Worm (Caenorhabditis elegans): ENCODE measurements around the gene C04F6.9.

DNA sequence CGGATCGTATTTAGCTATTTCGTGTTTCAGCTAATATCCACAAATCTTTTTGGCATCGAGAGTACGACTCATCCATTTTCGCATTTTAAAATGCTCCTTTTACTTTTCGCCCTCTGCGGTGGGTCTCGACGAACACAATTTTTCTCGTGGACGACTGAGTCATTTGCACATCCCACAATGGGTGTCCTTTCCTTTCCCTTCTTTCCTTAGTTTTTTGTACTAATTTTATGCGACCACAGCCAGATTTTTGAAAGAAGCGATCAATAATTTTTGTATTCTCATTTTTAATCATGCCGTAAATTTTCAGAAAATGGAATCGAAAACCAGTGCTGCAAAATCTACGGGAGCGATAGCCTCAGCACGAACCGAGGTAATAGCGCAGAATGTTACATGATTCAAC, at the start of gene C04F6.9:
- TF ChIP-seq lin-54 (GFP tag; optimal IDR thresholded peaks at IDR 0.05): no peak
- TF ChIP-seq F22D6.2 (tag; optimal IDR thresholded peaks at IDR 0.05): no peak
- TF ChIP-seq unc-62 (GFP tag; optimal IDR thresholded peaks at IDR 0.05): no peak
- TF ChIP-seq snpc-1.3 (tag; optimal IDR thresholded peaks at IDR 0.05; ENCODE audit: insufficient read depth): no peak
- TF ChIP-seq snpc-1.1 (tag; optimal IDR thresholded peaks at IDR 0.05; ENCODE audit: insufficient read depth): no peak
- TF ChIP-seq T07F8.4 (tag; optimal IDR thresholded peaks at IDR 0.05): no peak
- TF ChIP-seq nfya-1 (tag; optimal IDR thresholded peaks at IDR 0.05; ENCODE audit: borderline replicate concordance, insufficient read depth): no peak
- no peak for TF ChIP-seq xnd-1 (tag; optimal IDR thresholded peaks at IDR 0.05)
- no peak for TF ChIP-seq madf-10 (tag; optimal IDR thresholded peaks at IDR 0.05)
- no peak for TF ChIP-seq F10E7.11 (tag; optimal IDR thresholded peaks at IDR 0.05)
- no peak for TF ChIP-seq F55B11.4 (tag; optimal IDR thresholded peaks at IDR 0.05; ENCODE audit: borderline replicate concordance, insufficient read depth)
- no peak for TF ChIP-seq somi-1 (GFP tag; optimal IDR thresholded peaks at IDR 0.05)
- no peak for TF ChIP-seq hsf-1 (GFP tag; IDR thresholded peaks at IDR 0.05)
- TF ChIP-seq C17E4.6 (GFP tag; IDR thresholded peaks at IDR 0.05): no peak

Data from whole organism, young adult.